Fruit fly (Drosophila melanogaster) whole organism: ENCODE data around the gene Vps60.
A peak's percentile ranks its signal among the peaks of the same experiment; 100 is the strongest.

Experiments used
- CG8478 ChIP-seq: fragments of >200 bp; optimal IDR thresholded peaks from 2 replicates; lab custom pipeline; 2018; ENCODE audit warnings: inconsistent platforms
- EcR ChIP-seq, 2 experiments: fragments of >200 bp; optimal IDR thresholded peaks; 2 replicates each; lab custom pipeline; 2017; ENCODE audit warnings: missing biosample characterization in 2 of 2, missing genetic modification characterization in 2 of 2, missing genetic modification reagents in 2 of 2
- psq ChIP-seq: fragments of >200 bp; optimal IDR thresholded peaks from 2 replicates; lab custom pipeline; 2017
- usp ChIP-seq: fragments of >200 bp; optimal IDR thresholded peaks from 2 replicates; lab custom pipeline; 2017; ENCODE audit warnings: missing biosample characterization, missing genetic modification characterization, mixed read lengths

- no peak for TF ChIP-seq psq (lab: Kevin White, UChicago)
- no peak for TF ChIP-seq usp (GFP tag; lab: Kevin White, UChicago)
- TF ChIP-seq CG8478 (lab: Kevin White, UChicago) = no peak
- TF ChIP-seq EcR (GFP tag; optimal IDR thresholded peaks at IDR 0.05; lab: Kevin White, UChicago) = peak in 1 of 2 experiments; percentile 95
These were observed 30.8 kb downstream of the Vps60 start for dm6 chr3L:17590455-17591216.
